Worm (Caenorhabditis elegans) whole organism, L1 larva: ENCODE results near the gene flp-15.

ENCODE experiments used
- blmp-1 ChIP-seq: fragments of 150-350 bp; optimal IDR thresholded peaks from 2 replicates; lab custom pipeline; 2014; ENCODE audit warnings: missing biosample characterization, missing genetic modification characterization
- ceh-8 ChIP-seq: fragments of 200-800 bp; sonication (Bioruptor generic); optimal IDR thresholded peaks from 2 replicates; lab custom pipeline; 2018; ENCODE audit warnings: mild to moderate bottlenecking, missing genetic modification characterization, moderate library complexity, missing compliant biosample characterization
- ceh-88 ChIP-seq: fragments of 200-800 bp; sonication (Bioruptor generic); IDR thresholded peaks from 2 replicates; pipeline ENCODE4 v1.3.6; 2022; ENCODE audit warnings: missing genetic modification characterization, missing compliant biosample characterization
- ces-1 ChIP-seq: fragments of 150-350 bp; optimal IDR thresholded peaks from 2 replicates; lab custom pipeline; 2014; ENCODE audit warnings: missing biosample characterization, missing genetic modification reagents, missing genetic modification characterization
- efl-1 ChIP-seq, 4 experiments: fragments of 150-350 bp; optimal IDR thresholded peaks in 3 of 4; peaks in 1 of 4; 1 replicate in 1 of 4; 2 replicates in 3 of 4; lab custom pipeline; 2014; ENCODE audit warnings: missing biosample characterization in 2 of 4, missing genetic modification characterization in 2 of 4, missing genetic modification reagents in 2 of 4
- efl-3 ChIP-seq: fragments of 200-800 bp; sonication (Bioruptor generic); optimal IDR thresholded peaks from 2 replicates; lab custom pipeline; 2018; ENCODE audit warnings: mild to moderate bottlenecking, missing genetic modification characterization, missing compliant biosample characterization
- egl-27 ChIP-seq, 2 experiments: fragments of 150-350 bp in 1 of 2; sonication (generic microtip); optimal IDR thresholded peaks; 3 replicates each; lab custom pipeline; 2017 to 2018; ENCODE audit warnings: missing biosample characterization in 2 of 2, missing genetic modification characterization in 2 of 2, missing genetic modification reagents in 2 of 2
- elt-2 ChIP-seq: sonication (generic microtip); optimal IDR thresholded peaks from 2 replicates; lab custom pipeline; 2016; ENCODE audit warnings: missing genetic modification characterization, mild to moderate bottlenecking, inconsistent platforms, missing compliant biosample characterization, missing genetic modification reagents
- ets-5 ChIP-seq: fragments of 200-800 bp; sonication (Bioruptor generic); IDR thresholded peaks from 2 replicates; pipeline ENCODE4 v1.3.6; 2022; ENCODE audit warnings: missing genetic modification characterization, missing compliant biosample characterization
- fkh-8 ChIP-seq: sonication (generic microtip); optimal IDR thresholded peaks from 2 replicates; lab custom pipeline; 2016; ENCODE audit warnings: mild to moderate bottlenecking, missing genetic modification characterization, missing compliant biosample characterization
- hlh-17 ChIP-seq: fragments of 200-800 bp; sonication (Bioruptor generic); optimal IDR thresholded peaks from 2 replicates; lab custom pipeline; 2018; ENCODE audit warnings: missing genetic modification characterization, mild to moderate bottlenecking, missing compliant biosample characterization, moderate library complexity, borderline replicate concordance
- hpl-2 ChIP-seq: fragments of 150-350 bp; optimal IDR thresholded peaks from 2 replicates; lab custom pipeline; 2014; ENCODE audit warnings: missing biosample characterization, missing genetic modification reagents, missing genetic modification characterization
- jun-1 ChIP-seq: fragments of 150-350 bp; optimal IDR thresholded peaks from 2 replicates; lab custom pipeline; 2014; ENCODE audit warnings: missing biosample characterization, missing genetic modification reagents, missing genetic modification characterization
- lin-14 ChIP-seq: fragments of 200-800 bp; sonication (Bioruptor generic); optimal IDR thresholded peaks from 2 replicates; lab custom pipeline; 2018; ENCODE audit warnings: mild to moderate bottlenecking, missing genetic modification characterization, moderate library complexity, missing compliant biosample characterization
- lin-39 ChIP-seq: fragments of 150-350 bp; optimal IDR thresholded peaks from 2 replicates; lab custom pipeline; 2014; ENCODE audit warnings: missing biosample characterization, missing genetic modification reagents, missing genetic modification characterization
- nhr-11 ChIP-seq: fragments of 150-350 bp; optimal IDR thresholded peaks from 2 replicates; lab custom pipeline; 2014; ENCODE audit warnings: missing biosample characterization, missing genetic modification characterization
- nhr-12 ChIP-seq: sonication (generic microtip); optimal IDR thresholded peaks from 2 replicates; lab custom pipeline; 2017; ENCODE audit warnings: missing biosample characterization, missing genetic modification characterization
- nhr-19 ChIP-seq: fragments of 200-800 bp; sonication (Bioruptor generic); conservative IDR thresholded peaks from 2 replicates; pipeline ENCODE4 v1.3.6; 2022; ENCODE audit warnings: missing genetic modification characterization, missing compliant biosample characterization
- nhr-28 ChIP-seq: fragments of 150-350 bp; optimal IDR thresholded peaks from 2 replicates; lab custom pipeline; 2014; ENCODE audit warnings: missing biosample characterization, missing genetic modification characterization
- nhr-47 ChIP-seq: sonication (generic microtip); optimal IDR thresholded peaks from 2 replicates; lab custom pipeline; 2016; ENCODE audit warnings: mild to moderate bottlenecking, missing genetic modification characterization, moderate library complexity, missing compliant biosample characterization
- pax-3 ChIP-seq: fragments of 200-800 bp; sonication (Bioruptor generic); optimal IDR thresholded peaks from 2 replicates; lab custom pipeline; 2018; ENCODE audit warnings: mild to moderate bottlenecking, missing genetic modification characterization, moderate library complexity, missing compliant biosample characterization
- sptf-1 ChIP-seq: fragments of 150-350 bp; optimal IDR thresholded peaks from 2 replicates; lab custom pipeline; 2014; ENCODE audit warnings: missing biosample characterization, missing genetic modification characterization
- unc-130 ChIP-seq: fragments of 150-350 bp; optimal IDR thresholded peaks from 2 replicates; lab custom pipeline; 2017; ENCODE audit warnings: missing biosample characterization, missing genetic modification characterization, inconsistent platforms
- unc-62 ChIP-seq: fragments of 150-350 bp; optimal IDR thresholded peaks from 2 replicates; lab custom pipeline; 2014; ENCODE audit warnings: missing biosample characterization, missing genetic modification reagents, missing genetic modification characterization
- unc-98 ChIP-seq: fragments of 200-800 bp; sonication (Bioruptor generic); IDR thresholded peaks from 2 replicates; pipeline ENCODE4 v1.3.6; 2022; ENCODE audit warnings: missing genetic modification characterization, missing compliant biosample characterization
- zag-1 ChIP-seq: fragments of 150-350 bp; optimal IDR thresholded peaks from 2 replicates; lab custom pipeline; 2014; ENCODE audit warnings: missing biosample characterization, missing genetic modification characterization
- zip-4 ChIP-seq: fragments of 200-800 bp; sonication (Bioruptor generic); optimal IDR thresholded peaks from 2 replicates; lab custom pipeline; 2018; ENCODE audit warnings: mild to moderate bottlenecking, missing genetic modification characterization, moderate library complexity, missing compliant biosample characterization
- ztf-4 ChIP-seq: fragments of 150-350 bp; optimal IDR thresholded peaks from 2 replicates; lab custom pipeline; 2014; ENCODE audit warnings: missing biosample characterization, missing genetic modification characterization

flp-15 gene

DNA sequence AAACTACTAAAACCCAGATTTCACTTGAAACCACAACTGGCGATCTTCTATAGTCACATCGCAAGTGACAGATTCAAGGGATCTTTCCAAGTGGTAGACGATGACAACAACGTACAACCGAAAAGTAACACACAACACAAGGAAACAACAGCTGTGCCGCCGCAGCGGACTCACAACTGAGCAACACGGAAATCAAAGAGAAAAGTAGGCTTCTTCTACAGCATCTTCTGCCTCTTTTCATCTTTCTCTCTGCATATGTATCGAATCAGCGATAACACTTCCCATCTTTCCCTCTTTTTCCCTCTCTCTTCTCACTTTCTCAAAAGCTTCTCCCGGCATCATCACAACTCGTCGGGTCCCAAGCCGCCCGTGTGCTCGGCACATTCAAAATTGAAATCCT is 50.8 kb downstream of the flp-15 start, which contains the start of gene T12D8.9 (continued):
- TF ChIP-seq ets-5 (GFP tag; lab: Robert Waterston, UW) (no peak), pax-3 (tag; lab: Kevin White, UChicago) (no peak), unc-98 (no peak), jun-1 (tag; lab: Kevin White, UChicago) (no peak), ceh-88 (no peak), zip-4 (GFP tag; lab: Kevin White, UChicago) (no peak), unc-62 (no peak), blmp-1 (no peak), egl-27 (tag; optimal IDR thresholded peaks at IDR 0.05; lab: Kevin White, UChicago) (no peak)

DNA sequence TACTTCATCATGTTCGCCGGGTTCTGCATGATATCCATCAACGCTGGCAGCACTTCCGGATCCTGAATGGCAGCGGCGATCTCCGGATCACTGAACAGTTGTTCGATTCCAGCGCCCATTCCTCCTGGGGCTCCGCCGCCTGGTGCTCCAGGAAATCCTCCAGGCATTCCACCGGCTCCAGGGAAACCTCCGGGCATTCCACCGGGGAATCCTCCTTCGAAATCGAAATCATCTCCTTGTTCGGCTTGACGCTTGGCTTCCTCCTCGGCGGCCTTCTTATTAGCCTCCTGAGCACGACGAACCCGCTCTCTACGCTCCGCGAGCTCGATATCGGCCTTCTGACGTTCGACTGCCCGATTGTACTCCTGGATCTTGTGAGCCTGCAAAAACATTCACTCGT is 52.1 kb downstream of the flp-15 start:
- TF ChIP-seq lin-39: no peak
- no peak for TF ChIP-seq hlh-17 (GFP tag; lab: Kevin White, UChicago)
- TF ChIP-seq nhr-47 (tag; lab: Kevin White, UChicago): no peak
- TF ChIP-seq nhr-11: no peak
- no peak for TF ChIP-seq unc-130

ce11 chrIII:13614751-13615150 is 52.9 kb downstream of the flp-15 start:
- TF ChIP-seq fkh-8 (tag; lab: Kevin White, UChicago) (no peak), ceh-8 (no peak), pax-3 (tag; lab: Kevin White, UChicago) (no peak), nhr-12 (tag; lab: Kevin White, UChicago) (no peak), zag-1 (tag; lab: Kevin White, UChicago) (no peak), sptf-1 (tag; lab: Kevin White, UChicago) (no peak), ces-1 (no peak), lin-14 (GFP tag; lab: Kevin White, UChicago) (no peak), lin-39 (no peak)
- TF ChIP-seq, all 84 proteins: peak for 0

DNA sequence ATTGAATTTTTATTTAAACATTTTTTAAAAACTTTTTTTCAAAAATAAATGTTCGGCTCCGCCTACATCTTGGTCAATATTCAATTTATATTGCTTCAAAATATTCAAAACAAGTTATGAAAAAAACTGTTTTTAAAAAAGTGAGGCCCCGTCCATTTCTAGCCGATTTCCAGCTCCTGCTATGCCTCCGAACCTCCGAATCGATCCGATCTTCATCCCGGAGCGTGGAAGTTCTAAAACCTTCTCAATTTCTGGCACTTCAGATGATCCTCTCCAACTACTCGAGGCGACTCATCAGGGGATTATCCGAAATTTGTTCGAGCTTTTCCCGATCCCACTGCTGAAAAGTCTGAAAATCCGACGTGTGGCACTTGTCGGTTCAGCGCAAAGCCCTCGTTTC is 53.4 kb downstream of the flp-15 start:
- TF ChIP-seq elt-2 (tag; lab: Kevin White, UChicago) (no peak), ets-5 (GFP tag; lab: Robert Waterston, UW) (no peak), zip-4 (GFP tag; lab: Kevin White, UChicago) (no peak), nhr-19 (GFP tag; lab: Robert Waterston, UW) (no peak), unc-130 (no peak), ztf-4 (tag; lab: Kevin White, UChicago) (no peak), blmp-1 (no peak), nhr-28 (tag; lab: Kevin White, UChicago) (no peak), sptf-1 (tag; lab: Kevin White, UChicago) (no peak), efl-1 (optimal IDR thresholded peaks at IDR 0.05; lab: Kevin White, UChicago) (no peak), efl-1 (GFP tag; optimal IDR thresholded peaks at IDR 0.05 in 1 of 2; lab: Kevin White, UChicago) (no peak), hpl-2 (GFP tag; lab: Kevin White, UChicago) (no peak), efl-3 (no peak)
